Worm (Caenorhabditis elegans) whole organism, L2 larva: ENCODE measurements around the gene anoh-2.

ENCODE experiments used
- nhr-237 ChIP-seq: fragments of 150-350 bp; optimal IDR thresholded peaks from 2 replicates; lab custom pipeline; 2014; ENCODE audit warnings: missing biosample characterization, missing genetic modification characterization
- skn-1 ChIP-seq: sonication (generic microtip); optimal IDR thresholded peaks from 2 replicates; lab custom pipeline; 2017; ENCODE audit warnings: missing biosample characterization, missing genetic modification characterization
- ztf-4 ChIP-seq: fragments of 150-350 bp; optimal IDR thresholded peaks from 2 replicates; lab custom pipeline; 2014; ENCODE audit warnings: missing biosample characterization, missing genetic modification characterization

DNA sequence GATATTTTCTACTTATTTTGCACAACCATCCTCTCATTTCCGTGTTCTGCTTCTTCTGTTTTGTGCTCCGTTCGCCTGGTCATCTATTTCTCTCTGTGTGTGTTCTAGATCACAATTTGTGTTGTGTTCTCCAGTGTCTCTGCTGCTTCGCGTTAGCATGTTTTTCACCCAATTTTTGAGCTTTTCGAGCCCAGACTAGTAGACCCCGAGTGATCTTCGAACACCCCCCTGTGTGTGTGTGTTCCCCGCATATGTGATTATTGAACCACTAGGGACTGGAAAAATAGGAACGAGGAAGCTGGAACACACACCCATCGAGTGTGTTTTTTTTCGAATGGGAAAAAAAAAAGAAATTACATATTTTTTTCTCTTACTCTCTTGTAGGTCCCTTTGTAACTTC lies 39.6 kb upstream of the anoh-2 start:
- TF ChIP-seq ztf-4 (tag; lab: Kevin White, UChicago): no peak
- no peak for TF ChIP-seq nhr-237
- no peak for TF ChIP-seq skn-1
